Fruit fly (Drosophila melanogaster) whole organism, pupa: ENCODE results near the gene Dph4.

Experiments used
- CG12605 ChIP-seq: fragments of 200-800 bp; sonication (Bioruptor generic); IDR thresholded peaks from 2 replicates; pipeline ENCODE4 v1.3.6; 2022; ENCODE audit warnings: missing biosample characterization, missing genetic modification characterization
- CG14655 ChIP-seq: fragments of 200-800 bp; sonication (Bioruptor generic); optimal IDR thresholded peaks from 3 replicates; lab custom pipeline; 2017; ENCODE audit warnings: mild to moderate bottlenecking, missing biosample characterization, missing genetic modification reagents, missing genetic modification characterization
- CG17806 ChIP-seq: fragments of 200-800 bp; sonication (Bioruptor generic); optimal IDR thresholded peaks from 2 replicates; lab custom pipeline; 2018; ENCODE audit warnings: missing biosample characterization, mild to moderate bottlenecking, missing genetic modification characterization, moderate library complexity
- CG32121 ChIP-seq: fragments of 200-800 bp; sonication (Bioruptor generic); IDR thresholded peaks from 2 replicates; pipeline ENCODE4 v1.3.6; 2022; ENCODE audit warnings: missing biosample characterization, missing genetic modification characterization
- CG8159 ChIP-seq: fragments of 200-800 bp; sonication (Bioruptor generic); optimal IDR thresholded peaks from 3 replicates; lab custom pipeline; 2018; ENCODE audit warnings: missing biosample characterization, mild to moderate bottlenecking, missing genetic modification characterization, moderate library complexity
- CG8301 ChIP-seq: fragments of 200-800 bp; sonication (Bioruptor generic); optimal IDR thresholded peaks from 2 replicates; lab custom pipeline; 2018; ENCODE audit warnings: missing biosample characterization, mild to moderate bottlenecking, missing genetic modification characterization
- CG9948 ChIP-seq: fragments of 200-800 bp; sonication (Bioruptor generic); optimal IDR thresholded peaks from 2 replicates; lab custom pipeline; 2018; ENCODE audit warnings: missing biosample characterization, mild to moderate bottlenecking, missing genetic modification characterization, moderate library complexity
- EcR ChIP-seq: fragments of 200-800 bp; sonication (Bioruptor generic); optimal IDR thresholded peaks from 3 replicates; lab custom pipeline; 2019; ENCODE audit warnings: missing biosample characterization, missing genetic modification characterization, mild to moderate bottlenecking, moderate library complexity, missing genetic modification reagents
- Pif1A ChIP-seq: fragments of 200-800 bp; sonication (Bioruptor generic); optimal IDR thresholded peaks from 3 replicates; lab custom pipeline; 2016; ENCODE audit warnings: missing biosample characterization, missing genetic modification characterization
- Pif1B ChIP-seq: fragments of 200-800 bp; sonication (Bioruptor generic); optimal IDR thresholded peaks from 3 replicates; lab custom pipeline; 2016; ENCODE audit warnings: missing biosample characterization, missing genetic modification characterization
- gl ChIP-seq: fragments of 200-800 bp; sonication (Bioruptor generic); optimal IDR thresholded peaks from 2 replicates; lab custom pipeline; 2018; ENCODE audit warnings: missing biosample characterization, mild to moderate bottlenecking, missing genetic modification characterization

DNA sequence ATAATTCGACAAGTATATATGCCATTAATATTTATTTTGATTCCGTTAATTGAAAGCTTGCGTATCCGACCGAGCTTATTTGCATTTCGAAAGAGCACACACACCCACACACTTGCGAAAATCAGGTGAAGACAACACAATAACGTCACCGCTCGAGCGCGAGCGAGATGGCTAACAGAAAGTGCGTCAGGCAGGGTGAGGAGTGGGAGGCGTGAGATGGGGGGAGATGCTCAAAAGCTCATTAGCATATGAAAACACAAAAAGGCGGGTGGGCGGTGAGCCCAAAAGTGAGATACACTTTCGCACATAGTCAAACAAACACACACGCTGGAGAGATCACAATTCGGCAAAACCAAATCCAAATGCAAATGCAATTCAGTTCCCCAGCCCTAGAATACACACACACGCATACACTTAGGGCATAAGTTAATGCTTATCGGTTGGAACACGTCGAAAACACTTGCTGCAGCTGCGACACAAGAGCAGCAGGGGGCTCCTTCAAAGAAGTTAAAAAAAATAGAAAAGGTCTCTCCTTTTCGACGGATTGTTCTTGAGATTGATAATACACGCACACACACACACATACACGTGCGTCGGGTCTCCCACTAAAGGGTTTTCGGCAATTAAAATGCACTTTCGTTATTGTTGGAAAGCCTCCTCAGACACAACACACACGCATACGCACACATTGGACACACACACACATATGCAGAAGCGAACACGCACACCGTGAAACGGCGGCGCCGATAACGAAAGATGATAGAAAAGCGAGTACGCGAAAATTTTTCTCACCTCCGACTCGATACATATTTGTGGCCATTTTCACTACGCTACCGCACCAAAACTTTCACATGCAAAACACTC is 24.0 kb upstream of the Dph4 start:
- TF ChIP-seq CG12605 (GFP tag; lab: Robert Waterston, UW), result no peak
- TF ChIP-seq Pif1A, result no peak
- TF ChIP-seq CG32121 (GFP tag; lab: Robert Waterston, UW), result 0 out of 2 replicates have a peak, but pooled peaks have one; percentile 41
- TF ChIP-seq Pif1B (GFP tag; lab: Kevin White, UChicago), result no peak
- TF ChIP-seq CG17806 (tag; lab: Kevin White, UChicago), result no peak
- no peak for TF ChIP-seq CG8301 (tag; lab: Kevin White, UChicago)
- TF ChIP-seq CG14655 (GFP tag; lab: Kevin White, UChicago), result no peak
- no peak for TF ChIP-seq CG9948 (tag; lab: Kevin White, UChicago)
- no peak for TF ChIP-seq gl (tag; lab: Kevin White, UChicago)
- no peak for TF ChIP-seq CG8159 (tag; lab: Kevin White, UChicago)
- no peak for TF ChIP-seq EcR (GFP tag; lab: Kevin White, UChicago)
